Fruit fly (Drosophila melanogaster): ENCODE data around the gene CG5122.

The CG5122 gene

DNA sequence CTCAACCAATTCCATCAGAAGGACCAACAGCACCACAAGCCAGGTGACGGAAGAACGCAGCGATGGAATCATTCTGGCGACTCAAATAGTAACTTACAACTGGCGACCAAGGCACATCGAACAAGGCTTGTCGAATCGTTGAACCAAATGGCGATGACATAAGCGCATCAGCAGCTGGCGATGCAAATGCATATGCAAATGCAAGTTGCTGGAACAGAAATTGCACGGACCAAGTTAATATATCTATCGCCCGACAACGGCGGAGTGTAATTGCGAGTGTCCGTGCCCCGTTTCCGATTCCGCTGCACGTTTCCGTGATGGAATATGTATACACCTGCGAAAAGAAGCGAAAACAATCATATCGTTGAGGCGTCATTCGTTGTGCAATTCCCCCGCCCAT, 11.4 kb upstream of the CG5122 start, which contains the start of the genes CG44198 and CG43050:
Gene CG44198 (minus strand): TSS at position 101 of the 400 bp plus-strand sequence.
Gene CG43050 (plus strand): TSS at position 261 of the 400 bp plus-strand sequence.
- no peak for TF ChIP-seq H2.0 (GFP tag; IDR thresholded peaks at IDR 0.05)
- no peak for TF ChIP-seq Xbp1 (GFP tag; optimal IDR thresholded peaks at IDR 0.05)
- 0 out of 3 replicates have a peak, but pooled peaks have one; percentile 2 for TF ChIP-seq CG2889 (GFP tag; IDR thresholded peaks at IDR 0.05)
- no peak for TF ChIP-seq CG11560 (tag; IDR thresholded peaks at IDR 0.05)
- no peak for TF ChIP-seq CG6175 (GFP tag; IDR thresholded peaks at IDR 0.05)
- TF ChIP-seq lilli (GFP tag; optimal IDR thresholded peaks at IDR 0.05): no peak
- no peak for TF ChIP-seq bsh (GFP tag; optimal IDR thresholded peaks at IDR 0.05)
- TF ChIP-seq fd102C (GFP tag; optimal IDR thresholded peaks at IDR 0.05): no peak
- TF ChIP-seq az2 (GFP tag; optimal IDR thresholded peaks at IDR 0.05): no peak
- no peak for TF ChIP-seq repo (GFP tag; optimal IDR thresholded peaks at IDR 0.05)
- TF ChIP-seq Ets65A (GFP tag): peak; percentile 70

DNA sequence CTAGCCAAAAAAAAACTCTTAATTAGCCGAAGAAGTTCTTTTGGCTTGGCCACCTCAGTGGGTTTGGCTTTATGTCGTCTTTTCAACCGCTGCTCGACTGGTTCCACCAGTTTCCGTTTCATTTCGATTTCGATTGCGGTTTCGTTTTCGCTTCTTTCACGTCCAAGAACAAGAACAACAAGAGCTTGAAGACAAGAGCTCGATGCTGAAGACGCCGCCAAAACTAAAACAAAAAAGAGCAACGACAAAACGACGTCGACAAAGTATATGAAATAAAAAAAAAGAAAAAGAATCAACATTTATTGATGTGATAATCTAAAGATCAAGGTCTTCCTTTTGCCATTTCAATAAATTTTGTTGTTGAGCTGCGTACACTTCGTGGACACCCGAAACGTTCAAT, 7.9 kb upstream of the CG5122 start:
- TF ChIP-seq ara (GFP tag; IDR thresholded peaks at IDR 0.05) (no peak), jumu (GFP tag; optimal IDR thresholded peaks at IDR 0.05) (no peak), chinmo (GFP tag; IDR thresholded peaks at IDR 0.05; ENCODE audit: partially characterized antibody) (peak; percentile 56; the same call in 1 of the 4 replicates), nom (GFP tag; optimal IDR thresholded peaks at IDR 0.05) (peak; percentile 77), Blimp-1 (GFP tag; optimal IDR thresholded peaks at IDR 0.05) (peak; percentile 81), abd-A (tag; optimal IDR thresholded peaks at IDR 0.05) (peak; percentile 1)

DNA sequence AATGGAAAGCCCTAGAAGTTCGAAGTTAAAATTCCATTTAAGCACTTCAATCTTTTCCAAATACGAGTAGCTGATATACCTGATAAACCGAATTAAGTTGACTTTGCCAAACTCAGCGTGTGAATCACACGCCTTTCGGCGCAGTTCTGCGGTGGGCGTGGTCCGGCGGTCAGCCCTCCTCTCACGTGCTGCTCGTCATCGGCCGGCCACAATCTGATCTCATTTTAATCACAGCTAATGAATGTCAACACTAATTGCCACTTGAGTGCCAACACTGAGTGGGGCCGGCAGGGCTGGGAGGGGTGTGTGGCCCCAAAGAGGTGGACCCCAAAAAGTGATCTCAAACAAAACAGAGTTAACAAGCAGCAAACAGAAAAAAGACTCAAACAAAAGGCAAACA, 5.5 kb downstream of the CG5122 start:
- TF ChIP-seq cwo (GFP tag; optimal IDR thresholded peaks at IDR 0.05) (peak; percentile 51), Aef1 (GFP tag; IDR thresholded peaks at IDR 0.05) (no peak), Mes4 (GFP tag; optimal IDR thresholded peaks at IDR 0.05) (no peak), CG3838 (GFP tag; optimal IDR thresholded peaks at IDR 0.05) (no peak), br (optimal IDR thresholded peaks at IDR 0.05) (no peak), chinmo (GFP tag; IDR thresholded peaks at IDR 0.05; ENCODE audit: partially characterized antibody) (0 out of 4 replicates have a peak, but pooled peaks have one; percentile 48), CG15479 (GFP tag; optimal IDR thresholded peaks at IDR 0.05) (no peak), Atf-2 (GFP tag; optimal IDR thresholded peaks at IDR 0.05) (no peak), crol (GFP tag; IDR thresholded peaks at IDR 0.05) (0 out of 2 replicates have a peak, but pooled peaks have one; percentile 27), Lhr (GFP tag; optimal IDR thresholded peaks at IDR 0.05) (no peak), aop (GFP tag; IDR thresholded peaks at IDR 0.05) (no peak), Rfx (GFP tag; IDR thresholded peaks at IDR 0.05) (no peak), CG16779 (GFP tag; IDR thresholded peaks at IDR 0.05) (no peak), E2f1 (GFP tag; IDR thresholded peaks at IDR 0.05) (no peak), CG8359 (GFP tag; optimal IDR thresholded peaks at IDR 0.05; ENCODE audit: borderline replicate concordance) (no peak), CG2202 (tag; optimal IDR thresholded peaks at IDR 0.05) (no peak), CG18262 (tag; optimal IDR thresholded peaks at IDR 0.05) (no peak), CG17802 (tag; optimal IDR thresholded peaks at IDR 0.05) (no peak), Chrac-16 (GFP tag; optimal IDR thresholded peaks at IDR 0.05) (no peak), sim (GFP tag; IDR thresholded peaks at IDR 0.05) (no peak), en (GFP tag; optimal IDR thresholded peaks at IDR 0.05) (no peak), CG32772 (GFP tag; IDR thresholded peaks at IDR 0.05) (no peak), Awh (GFP tag; IDR thresholded peaks at IDR 0.05) (0 out of 2 replicates have a peak, but pooled peaks have one; percentile 11), Ptx1 (GFP tag; IDR thresholded peaks at IDR 0.05) (0 out of 2 replicates have a peak, but pooled peaks have one; percentile 9), CG9817 (tag; optimal IDR thresholded peaks at IDR 0.05) (no peak), CG6254 (GFP tag; optimal IDR thresholded peaks at IDR 0.05) (no peak), unpg (GFP tag; optimal IDR thresholded peaks at IDR 0.05) (no peak), oc (tag; optimal IDR thresholded peaks at IDR 0.05) (no peak), CG4820 (GFP tag; optimal IDR thresholded peaks at IDR 0.05) (no peak), Dbx (GFP tag; IDR thresholded peaks at IDR 0.05) (0 out of 3 replicates have a peak, but pooled peaks have one; percentile 28), HmgD (GFP tag; optimal IDR thresholded peaks at IDR 0.05) (no peak), ham (GFP tag; IDR thresholded peaks at IDR 0.05) (no peak), Nf-YA (GFP tag; IDR thresholded peaks at IDR 0.05) (no peak)
